Fruit fly (Drosophila melanogaster): Measurements from ENCODE around the gene Hsc70-2.

Hsc70-2 gene

dm6 chr3R:13078263-13078662 is 33.7 kb downstream of the Hsc70-2 start:
- TF ChIP-seq jim (GFP tag; optimal IDR thresholded peaks at IDR 0.05) = no peak
- peak; percentile 19 for TF ChIP-seq HLH106 (tag; optimal IDR thresholded peaks at IDR 0.05)
- TF ChIP-seq CrebA (GFP tag; optimal IDR thresholded peaks at IDR 0.05; ENCODE audit: borderline replicate concordance) = no peak
- TF ChIP-seq usp (GFP tag; optimal IDR thresholded peaks at IDR 0.05) = no peak
- no peak for TF ChIP-seq h (GFP tag; optimal IDR thresholded peaks at IDR 0.05)
- peak; percentile 21 for TF ChIP-seq tai (GFP tag; optimal IDR thresholded peaks at IDR 0.05)
- peak; percentile 60 for TF ChIP-seq brk (GFP tag; optimal IDR thresholded peaks at IDR 0.05)
- peak; percentile 96 for TF ChIP-seq Myc (optimal IDR thresholded peaks at IDR 0.05)
- peak in 1 of 2 experiments; percentile 10 for TF ChIP-seq foxo (GFP tag; optimal IDR thresholded peaks at IDR 0.05)

dm6 chr3R:13082382-13082781 is 37.8 kb downstream of the Hsc70-2 start:
- TF ChIP-seq Sp1 (GFP tag; optimal IDR thresholded peaks at IDR 0.05) (no peak), rgr (GFP tag; optimal IDR thresholded peaks at IDR 0.05) (no peak), Myc (optimal IDR thresholded peaks at IDR 0.05) (no peak), CrebA (GFP tag; optimal IDR thresholded peaks at IDR 0.05; ENCODE audit: borderline replicate concordance) (no peak), Hr83 (GFP tag; optimal IDR thresholded peaks at IDR 0.05; ENCODE audit: poor library complexity, severe bottlenecking) (no peak), Hr78 (GFP tag; optimal IDR thresholded peaks at IDR 0.05) (no peak), CG9705 (GFP tag; optimal IDR thresholded peaks at IDR 0.05) (no peak), br (GFP tag; optimal IDR thresholded peaks at IDR 0.05) (no peak), fru (GFP tag; optimal IDR thresholded peaks at IDR 0.05) (no peak)

- TF ChIP-seq Mio (GFP tag; optimal IDR thresholded peaks at IDR 0.05) = no peak
- TF ChIP-seq lola (GFP tag; optimal IDR thresholded peaks at IDR 0.05) = no peak
- no peak for TF ChIP-seq GATAd (GFP tag; optimal IDR thresholded peaks at IDR 0.05)
- TF ChIP-seq Hr78 (GFP tag; optimal IDR thresholded peaks at IDR 0.05) = no peak
- no peak for TF ChIP-seq woc (GFP tag; optimal IDR thresholded peaks at IDR 0.05)
- TF ChIP-seq CrebA (GFP tag; optimal IDR thresholded peaks at IDR 0.05; ENCODE audit: borderline replicate concordance) = no peak
- TF ChIP-seq jim (GFP tag; optimal IDR thresholded peaks at IDR 0.05) = no peak
- TF ChIP-seq Dif (GFP tag; optimal IDR thresholded peaks at IDR 0.05; ENCODE audit: partially characterized antibody) = no peak
- TF ChIP-seq pan (optimal IDR thresholded peaks at IDR 0.05) = no peak
- TF ChIP-seq tai (GFP tag; optimal IDR thresholded peaks at IDR 0.05) = no peak
- no peak for TF ChIP-seq br (GFP tag; optimal IDR thresholded peaks at IDR 0.05)
- TF ChIP-seq Hr83 (GFP tag; optimal IDR thresholded peaks at IDR 0.05; ENCODE audit: poor library complexity, severe bottlenecking) = no peak
These were observed 41.4 kb downstream of the Hsc70-2 start, which contains the start of gene CG43063 for dm6 chr3R:13085924-13086323. Gene CG43063, plus strand, starts transcription at chr3R:13086224.

DNA sequence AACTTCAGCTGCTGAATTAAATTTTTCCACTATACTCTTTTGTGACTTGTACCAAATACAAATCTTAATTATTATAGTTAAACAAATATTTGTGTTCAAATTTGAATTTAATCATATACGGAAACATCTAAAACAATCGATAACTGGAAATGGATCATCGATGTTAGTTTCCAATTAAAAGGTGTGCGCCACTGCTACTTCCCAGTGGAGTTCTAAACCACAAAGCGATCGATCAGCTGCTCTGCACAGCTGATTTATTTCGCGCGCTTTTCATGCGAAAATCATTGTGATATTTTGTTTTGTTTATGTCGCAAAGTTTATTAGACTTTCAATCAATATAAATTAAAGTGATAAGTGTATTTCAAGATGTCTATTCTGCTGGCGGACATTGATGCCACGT is 43.8 kb downstream of the Hsc70-2 start, which contains the start of gene timeout:
Gene timeout, plus strand, starts transcription at position 257 of the 400 bp plus-strand sequence.
- TF ChIP-seq fru (GFP tag; optimal IDR thresholded peaks at IDR 0.05) = no peak
- no peak for TF ChIP-seq lola (GFP tag; optimal IDR thresholded peaks at IDR 0.05)
- no peak for TF ChIP-seq Rel (GFP tag; optimal IDR thresholded peaks at IDR 0.05)
- TF ChIP-seq Rel (tag; optimal IDR thresholded peaks at IDR 0.05) = no peak
- no peak for TF ChIP-seq Mio (GFP tag; optimal IDR thresholded peaks at IDR 0.05)
- no peak for TF ChIP-seq psq (GFP tag; optimal IDR thresholded peaks at IDR 0.05)

dm6 chr3R:13088942-13089341 is 44.4 kb downstream of the Hsc70-2 start, which contains the start of gene CG34308:
Gene CG34308, plus strand, starts transcription at chr3R:13089242.
- TF ChIP-seq OdsH (GFP tag; optimal IDR thresholded peaks at IDR 0.05) = no peak
- no peak for TF ChIP-seq h (GFP tag; optimal IDR thresholded peaks at IDR 0.05)
- TF ChIP-seq tai (GFP tag; optimal IDR thresholded peaks at IDR 0.05) = no peak
- TF ChIP-seq ey (GFP tag; optimal IDR thresholded peaks at IDR 0.05) = no peak
- TF ChIP-seq psq (GFP tag; optimal IDR thresholded peaks at IDR 0.05) = no peak
- no peak for TF ChIP-seq GATAd (GFP tag; optimal IDR thresholded peaks at IDR 0.05)
- TF ChIP-seq Sp1 (GFP tag; optimal IDR thresholded peaks at IDR 0.05) = no peak
- no peak for TF ChIP-seq sv (GFP tag; optimal IDR thresholded peaks at IDR 0.05)
- no peak for TF ChIP-seq CG32264 (GFP tag; optimal IDR thresholded peaks at IDR 0.05)
- no peak for TF ChIP-seq HLH106 (tag; optimal IDR thresholded peaks at IDR 0.05)
- no peak for TF ChIP-seq Hnf4 (GFP tag; optimal IDR thresholded peaks at IDR 0.05)
- TF ChIP-seq Mio (GFP tag; optimal IDR thresholded peaks at IDR 0.05) = no peak
- TF ChIP-seq foxo (GFP tag; optimal IDR thresholded peaks at IDR 0.05) = no peak
- no peak for TF ChIP-seq usp (GFP tag; optimal IDR thresholded peaks at IDR 0.05)
- TF ChIP-seq N (GFP tag; optimal IDR thresholded peaks at IDR 0.05) = no peak
- TF ChIP-seq dsf (GFP tag; optimal IDR thresholded peaks at IDR 0.05; ENCODE audit: borderline replicate concordance) = no peak
- no peak for TF ChIP-seq dmrt93B (GFP tag; optimal IDR thresholded peaks at IDR 0.05)
- no peak for TF ChIP-seq CG9705 (GFP tag; optimal IDR thresholded peaks at IDR 0.05)
- no peak for TF ChIP-seq Myc (optimal IDR thresholded peaks at IDR 0.05)
- no peak for TF ChIP-seq Rel (GFP tag; optimal IDR thresholded peaks at IDR 0.05)
- TF ChIP-seq Rel (tag; optimal IDR thresholded peaks at IDR 0.05) = no peak

Measured in whole organism, wandering third instar larva.